Worm (Caenorhabditis elegans) whole organism, early embryonic: ENCODE data around the gene lin-42.

Source experiments
- B0310.2 ChIP-seq: sonication (generic microtip); optimal IDR thresholded peaks from 2 replicates; lab custom pipeline; 2016; ENCODE audit warnings: mild to moderate bottlenecking, missing genetic modification characterization, missing compliant biosample characterization
- F13C5.2 ChIP-seq: sonication (generic microtip); optimal IDR thresholded peaks from 2 replicates; lab custom pipeline; 2017; ENCODE audit warnings: mild to moderate bottlenecking, missing genetic modification characterization, inconsistent platforms, missing compliant biosample characterization
- aly-1 ChIP-seq: sonication (generic microtip); optimal IDR thresholded peaks from 2 replicates; lab custom pipeline; 2016; ENCODE audit warnings: missing genetic modification characterization, missing compliant biosample characterization
- ama-1 ChIP-seq: fragments of 150-350 bp; optimal IDR thresholded peaks from 2 replicates; lab custom pipeline; 2014
- ceh-13 ChIP-seq: fragments of 200-800 bp; sonication (Bioruptor generic); optimal IDR thresholded peaks from 2 replicates; lab custom pipeline; 2018; ENCODE audit warnings: mild to moderate bottlenecking, missing genetic modification characterization, missing compliant biosample characterization
- ceh-36 ChIP-seq: sonication (generic microtip); optimal IDR thresholded peaks from 2 replicates; lab custom pipeline; 2016; ENCODE audit warnings: missing genetic modification characterization, inconsistent platforms, missing compliant biosample characterization
- ets-7 ChIP-seq: sonication (generic microtip); optimal IDR thresholded peaks from 2 replicates; lab custom pipeline; 2016; ENCODE audit warnings: missing genotype, missing genetic modification characterization, missing compliant biosample characterization
- flt-1 ChIP-seq: fragments of 200-800 bp; sonication (Bioruptor generic); IDR thresholded peaks from 2 replicates; pipeline ENCODE4 v1.3.6; 2022; ENCODE audit warnings: missing genetic modification characterization, missing compliant biosample characterization
- hmbx-1 ChIP-seq: sonication (generic microtip); optimal IDR thresholded peaks from 2 replicates; lab custom pipeline; 2016; ENCODE audit warnings: mild to moderate bottlenecking, missing genetic modification characterization, missing compliant biosample characterization
- hmg-4 ChIP-seq: fragments of 200-800 bp; sonication (Bioruptor generic); optimal IDR thresholded peaks from 2 replicates; lab custom pipeline; 2018; ENCODE audit warnings: mild to moderate bottlenecking, missing genetic modification characterization, missing compliant biosample characterization
- hnd-1 ChIP-seq: sonication (generic microtip); optimal IDR thresholded peaks from 2 replicates; lab custom pipeline; 2016; ENCODE audit warnings: missing genetic modification characterization, missing compliant biosample characterization
- pes-1 ChIP-seq: fragments of 200-800 bp; sonication (Bioruptor generic); IDR thresholded peaks from 2 replicates; pipeline ENCODE4 v1.3.6; 2022; ENCODE audit warnings: missing genetic modification reagents, missing genetic modification characterization, missing compliant biosample characterization
- scrt-1 ChIP-seq: fragments of 200-800 bp; sonication (Bioruptor generic); IDR thresholded peaks from 2 replicates; pipeline ENCODE4 v1.3.6; 2022; ENCODE audit warnings: missing genetic modification characterization, missing compliant biosample characterization
- sea-1 ChIP-seq: fragments of 200-800 bp; sonication (Bioruptor generic); conservative IDR thresholded peaks from 2 replicates; pipeline ENCODE4 v1.3.6; 2022; ENCODE audit warnings: missing genetic modification characterization, missing compliant biosample characterization
- tbx-11 ChIP-seq: fragments of 200-800 bp; sonication (Bioruptor generic); IDR thresholded peaks from 2 replicates; pipeline ENCODE4 v1.3.6; 2022; ENCODE audit warnings: missing genetic modification characterization, missing compliant biosample characterization
- tbx-37 ChIP-seq: fragments of 200-800 bp; sonication (Bioruptor generic); conservative IDR thresholded peaks from 2 replicates; pipeline ENCODE4 v1.3.6; 2022; ENCODE audit warnings: missing genetic modification reagents, missing genetic modification characterization, missing compliant biosample characterization
- tra-4 ChIP-seq: sonication (generic microtip); optimal IDR thresholded peaks from 2 replicates; lab custom pipeline; 2017; ENCODE audit warnings: missing genetic modification characterization, missing compliant biosample characterization

Gene lin-42

DNA sequence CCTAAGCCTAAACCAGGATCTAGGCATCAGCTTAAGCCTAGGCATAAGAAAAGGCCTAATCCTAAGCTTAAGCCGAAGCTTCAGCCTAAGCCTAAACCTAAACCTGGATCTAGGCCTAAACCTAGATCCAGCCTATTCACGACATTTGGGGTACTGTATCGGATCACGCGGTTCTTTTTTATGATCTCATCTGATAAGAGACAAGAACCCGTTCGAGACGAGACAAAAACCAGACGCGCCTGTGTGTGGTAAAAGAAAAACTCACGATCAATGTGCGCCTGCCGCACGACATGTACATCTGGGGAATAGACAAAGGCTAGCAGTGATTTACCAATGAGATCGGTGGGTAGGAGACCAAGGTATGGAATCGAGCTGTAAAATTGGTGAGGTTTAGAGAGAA lies 11.7 kb downstream of the lin-42 start:
- TF ChIP-seq hnd-1 (tag; lab: Kevin White, UChicago) = no peak

DNA sequence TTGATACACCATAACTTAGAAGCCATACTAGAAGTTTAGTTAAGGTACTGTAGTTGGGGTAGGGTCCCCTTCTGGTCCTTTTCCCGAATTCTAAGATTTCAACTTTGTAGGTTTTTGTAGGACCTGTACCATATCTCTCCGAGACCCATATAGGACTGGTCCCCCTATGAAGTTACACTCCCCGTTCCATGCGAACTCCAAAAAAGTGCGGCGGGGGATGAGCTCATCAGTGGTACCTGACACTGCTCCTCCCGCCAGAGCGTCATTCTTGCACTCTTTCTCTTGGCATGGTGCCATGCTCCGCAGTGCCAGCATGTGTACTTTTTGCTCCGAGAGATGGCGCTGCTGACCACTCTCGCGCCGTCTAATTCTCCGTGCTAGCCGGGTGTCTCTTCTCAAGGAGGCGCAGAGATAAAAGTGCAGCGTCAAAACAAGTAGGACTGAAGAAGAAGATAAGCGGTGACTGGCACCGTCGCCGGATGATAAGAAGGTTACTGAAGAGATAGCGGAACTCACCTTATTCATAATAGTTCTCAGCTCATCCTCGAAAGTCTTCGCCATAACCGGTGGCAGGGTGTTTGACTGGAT lies 12.6 kb downstream of the lin-42 start:
- no peak for TF ChIP-seq tbx-11
- 0 out of 2 replicates have a peak, but pooled peaks have one; percentile 42 for TF ChIP-seq scrt-1 (GFP tag; lab: Robert Waterston, UW)
- no peak for TF ChIP-seq ceh-36 (tag; lab: Kevin White, UChicago)

DNA sequence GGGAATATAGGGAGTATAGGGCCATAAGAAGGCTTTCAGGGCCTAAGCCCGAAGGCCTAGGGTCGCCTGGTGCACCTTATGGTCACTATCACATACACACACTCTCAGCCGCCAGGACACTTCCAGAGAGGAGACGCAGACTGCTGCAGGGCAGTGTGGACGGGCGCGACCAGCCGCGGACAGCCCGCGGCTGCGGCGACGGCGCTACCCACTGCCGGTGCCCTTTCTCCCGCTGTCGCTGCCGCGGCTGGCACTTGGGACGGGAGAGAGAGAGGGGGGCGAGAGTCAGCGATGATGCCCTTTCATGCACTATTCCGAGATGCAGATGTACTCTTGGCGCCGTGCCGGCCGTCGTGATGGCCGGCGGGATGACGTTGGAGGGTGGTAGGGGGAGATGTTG lies 14.3 kb downstream of the lin-42 start:
- TF ChIP-seq tbx-11 (no peak), aly-1 (no peak), hmbx-1 (tag; lab: Kevin White, UChicago) (no peak), scrt-1 (GFP tag; lab: Robert Waterston, UW) (no peak), pes-1 (GFP tag; lab: Robert Waterston, UW) (no peak; the same call in 1 of the 2 replicates), tbx-37 (GFP tag; lab: Robert Waterston, UW) (no peak), F13C5.2 (tag; lab: Kevin White, UChicago) (no peak), hnd-1 (tag; lab: Kevin White, UChicago) (no peak), ceh-13 (GFP tag; lab: Kevin White, UChicago) (no peak), ceh-36 (tag; lab: Kevin White, UChicago) (no peak)

DNA sequence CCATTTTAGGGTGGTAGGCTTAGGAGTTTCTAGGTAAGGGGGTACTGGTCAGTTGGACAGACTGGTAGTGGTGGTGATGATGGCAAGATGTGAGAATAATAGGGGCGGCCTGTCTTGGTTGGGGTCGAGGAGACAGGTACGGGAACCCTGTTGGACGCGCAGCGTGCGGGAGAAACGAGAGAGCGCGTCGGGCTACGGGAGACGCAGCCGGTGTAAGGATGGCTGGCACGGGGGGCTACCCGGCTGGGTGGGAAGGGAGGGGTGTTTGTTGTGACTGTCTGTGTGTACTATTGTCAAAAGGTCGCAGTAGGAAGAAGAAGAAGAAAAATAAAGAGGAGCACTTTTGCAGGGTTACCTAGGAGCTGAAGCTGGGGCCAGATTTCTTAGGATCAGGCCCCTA lies 15.7 kb downstream of the lin-42 start:
- TF ChIP-seq pes-1 (GFP tag; lab: Robert Waterston, UW) (no peak), ama-1 (lab: Kevin White, UChicago) (no peak), flt-1 (GFP tag; lab: Robert Waterston, UW) (no peak), ets-7 (tag; lab: Kevin White, UChicago) (no peak), hnd-1 (tag; lab: Kevin White, UChicago) (no peak), scrt-1 (GFP tag; lab: Robert Waterston, UW) (no peak), tbx-37 (GFP tag; lab: Robert Waterston, UW) (no peak), ceh-36 (tag; lab: Kevin White, UChicago) (no peak), aly-1 (no peak), ceh-13 (GFP tag; lab: Kevin White, UChicago) (no peak), sea-1 (GFP tag; lab: Robert Waterston, UW) (no peak), F13C5.2 (tag; lab: Kevin White, UChicago) (no peak), hmg-4 (GFP tag; lab: Kevin White, UChicago) (no peak), tbx-11 (no peak)

DNA sequence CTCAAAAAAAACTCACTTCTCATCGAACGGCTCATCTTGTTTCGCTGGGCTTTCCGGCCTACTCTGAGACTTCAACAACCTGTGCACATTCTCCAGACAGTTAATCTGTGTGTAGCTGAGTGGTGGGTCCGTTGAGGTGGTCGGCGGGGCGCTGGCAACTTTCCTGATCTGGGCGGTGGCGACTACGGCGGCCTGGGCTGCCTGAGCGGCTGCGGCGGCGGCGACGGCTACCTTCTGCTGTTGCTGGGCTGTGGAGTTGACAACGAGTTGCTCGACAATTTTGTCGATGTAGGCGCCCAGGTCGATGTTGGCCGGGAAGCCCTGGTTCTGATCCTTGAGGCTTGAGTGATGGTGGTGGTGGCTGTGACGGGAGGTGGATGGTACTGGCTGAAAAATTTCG lies 16.2 kb downstream of the lin-42 start:
- TF ChIP-seq sea-1 (GFP tag; lab: Robert Waterston, UW) (no peak), aly-1 (no peak), tbx-11 (no peak), tbx-37 (GFP tag; lab: Robert Waterston, UW) (no peak), hnd-1 (tag; lab: Kevin White, UChicago) (no peak), tra-4 (tag; lab: Kevin White, UChicago) (no peak), ceh-13 (GFP tag; lab: Kevin White, UChicago) (no peak), hmg-4 (GFP tag; lab: Kevin White, UChicago) (no peak), B0310.2 (tag; lab: Kevin White, UChicago) (no peak)

DNA sequence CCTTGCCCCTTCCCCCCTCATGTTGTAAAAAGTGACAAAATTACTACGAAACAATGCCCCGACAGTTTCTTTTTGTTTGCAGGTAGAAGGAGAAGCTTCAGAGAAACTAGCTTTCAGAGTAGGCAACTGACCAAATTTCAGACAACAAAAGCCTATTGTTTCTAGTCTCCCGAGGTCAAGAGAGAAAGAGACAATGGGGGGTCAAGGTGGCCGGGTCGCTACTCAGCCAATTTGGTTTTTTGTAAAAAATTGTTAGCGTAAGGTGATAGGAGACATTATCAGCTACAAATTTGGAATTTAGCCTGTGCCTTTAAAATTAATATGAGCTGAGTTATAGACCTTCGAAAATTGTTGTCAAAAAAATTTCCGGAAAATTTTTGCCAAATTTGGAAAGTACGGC lies 17.2 kb downstream of the lin-42 start:
- no peak for TF ChIP-seq ets-7 (tag; lab: Kevin White, UChicago)
- TF ChIP-seq tra-4 (tag; lab: Kevin White, UChicago) = no peak
- no peak for TF ChIP-seq aly-1
- no peak for TF ChIP-seq flt-1 (GFP tag; lab: Robert Waterston, UW)

DNA sequence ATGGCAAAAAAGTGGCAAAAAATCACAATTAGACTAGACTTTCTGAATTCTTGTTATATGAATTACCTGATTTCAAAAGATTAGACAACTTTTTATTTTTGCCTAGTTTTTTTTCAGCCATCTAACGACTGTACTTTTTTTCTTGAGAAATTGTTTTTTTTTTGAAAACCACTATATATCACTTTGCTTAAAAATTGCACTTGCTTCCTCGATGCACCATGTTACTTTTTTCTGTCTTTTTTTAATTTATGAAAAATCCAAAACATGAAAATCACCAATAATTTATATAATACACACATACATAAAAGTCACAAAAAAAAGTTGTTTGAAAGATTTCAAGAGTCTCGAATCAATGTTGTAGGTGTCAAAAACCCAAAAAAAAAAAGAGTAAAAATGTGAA lies 19.2 kb downstream of the lin-42 start:
- TF ChIP-seq tbx-37 (GFP tag; lab: Robert Waterston, UW) (no peak), scrt-1 (GFP tag; lab: Robert Waterston, UW) (no peak), flt-1 (GFP tag; lab: Robert Waterston, UW) (no peak), F13C5.2 (tag; lab: Kevin White, UChicago) (no peak), hmbx-1 (tag; lab: Kevin White, UChicago) (no peak), ceh-13 (GFP tag; lab: Kevin White, UChicago) (no peak), sea-1 (GFP tag; lab: Robert Waterston, UW) (no peak), hnd-1 (tag; lab: Kevin White, UChicago) (no peak), tbx-11 (no peak), pes-1 (GFP tag; lab: Robert Waterston, UW) (no peak), B0310.2 (tag; lab: Kevin White, UChicago) (no peak), tra-4 (tag; lab: Kevin White, UChicago) (no peak), ets-7 (tag; lab: Kevin White, UChicago) (no peak), ama-1 (lab: Kevin White, UChicago) (no peak), ceh-36 (tag; lab: Kevin White, UChicago) (no peak), hmg-4 (GFP tag; lab: Kevin White, UChicago) (no peak), aly-1 (no peak)

DNA sequence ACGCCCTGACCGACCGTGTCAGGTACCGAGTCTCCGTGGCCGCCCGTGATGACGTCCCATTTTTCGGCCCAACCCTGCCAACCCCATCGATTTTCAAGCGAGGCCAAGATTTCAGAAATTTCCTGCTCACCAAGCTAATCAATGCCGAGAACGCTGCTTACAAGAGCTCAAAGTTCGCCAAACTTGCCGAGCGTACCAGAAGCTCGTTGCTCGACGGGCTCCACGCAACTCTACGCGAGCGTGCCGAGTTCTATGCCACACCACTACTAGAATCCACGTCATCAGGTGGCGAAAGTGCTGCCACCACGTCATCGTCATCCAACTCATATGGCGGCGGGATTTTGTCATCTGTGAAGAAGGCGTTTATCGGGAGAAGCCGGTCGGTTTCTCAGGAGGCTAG lies 23.2 kb downstream of the lin-42 start:
- no peak for TF ChIP-seq hnd-1 (tag; lab: Kevin White, UChicago)
- TF ChIP-seq sea-1 (GFP tag; lab: Robert Waterston, UW) = no peak
- no peak for TF ChIP-seq ceh-13 (GFP tag; lab: Kevin White, UChicago)
- no peak for TF ChIP-seq F13C5.2 (tag; lab: Kevin White, UChicago)
- TF ChIP-seq flt-1 (GFP tag; lab: Robert Waterston, UW) = no peak
- TF ChIP-seq B0310.2 (tag; lab: Kevin White, UChicago) = no peak
- no peak for TF ChIP-seq aly-1
- TF ChIP-seq ceh-36 (tag; lab: Kevin White, UChicago) = no peak
- no peak for TF ChIP-seq ets-7 (tag; lab: Kevin White, UChicago)
- no peak for TF ChIP-seq hmg-4 (GFP tag; lab: Kevin White, UChicago)
